Worm (Caenorhabditis elegans) whole organism, L4/young adult: Measurements from ENCODE around the gene Y37D8A.2.

ENCODE experiments used
- dao-5 ChIP-seq: sonication (generic microtip); optimal IDR thresholded peaks from 2 replicates; lab custom pipeline; 2016; ENCODE audit warnings: missing genotype, missing genetic modification characterization, moderate library complexity, missing compliant biosample characterization
- him-1 ChIP-seq: sonication (generic microtip); optimal IDR thresholded peaks from 2 replicates; lab custom pipeline; 2016; ENCODE audit warnings: missing genotype, missing genetic modification reagents, missing genetic modification characterization, missing compliant biosample characterization

DNA sequence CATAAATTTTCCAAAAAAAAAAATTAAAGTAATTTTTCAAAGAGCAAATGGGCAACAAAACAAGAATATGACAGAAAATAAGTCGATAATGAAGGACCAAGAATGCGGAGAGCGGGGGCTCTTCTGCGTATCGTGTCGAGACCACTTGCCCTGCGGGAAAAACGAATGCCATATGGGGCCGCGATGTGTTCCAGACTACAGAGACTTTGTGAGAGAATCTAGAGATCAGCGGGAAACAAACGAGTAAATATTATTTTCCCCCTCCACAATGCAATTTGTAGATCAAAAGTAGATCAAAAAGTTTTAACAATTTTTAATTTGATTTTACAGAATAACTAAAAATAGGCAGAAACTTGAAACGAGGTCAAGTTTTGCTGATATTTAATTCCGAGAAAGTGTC lies 20.2 kb downstream of the Y37D8A.2 start:
- TF ChIP-seq him-1 (tag; lab: Kevin White, UChicago) = no peak
- no peak for TF ChIP-seq dao-5
